Worm (Caenorhabditis elegans) whole organism, young adult: ENCODE results near the gene endu-2.

Source experiments
- B0035.1 ChIP-seq: sonication (generic microtip); optimal IDR thresholded peaks from 2 replicates; lab custom pipeline; 2016; ENCODE audit warnings: missing genetic modification characterization, mild to moderate bottlenecking, missing compliant biosample characterization, missing genotype, missing genetic modification reagents
- D2030.7 ChIP-seq: fragments of 200-800 bp; sonication (Bioruptor generic); IDR thresholded peaks from 2 replicates; pipeline ENCODE4 v1.3.6; 2022; ENCODE audit warnings: missing genetic modification reagents, missing genetic modification characterization, missing compliant biosample characterization
- F10E7.11 ChIP-seq: sonication (generic microtip); optimal IDR thresholded peaks from 2 replicates; lab custom pipeline; 2017; ENCODE audit warnings: mild to moderate bottlenecking, missing genetic modification characterization, moderate library complexity, missing compliant biosample characterization
- F22D6.2 ChIP-seq: sonication (generic microtip); optimal IDR thresholded peaks from 2 replicates; lab custom pipeline; 2016; ENCODE audit warnings: mild to moderate bottlenecking, missing genetic modification characterization, missing compliant biosample characterization
- F37B4.10 ChIP-seq: fragments of 200-800 bp; sonication (Bioruptor generic); IDR thresholded peaks from 2 replicates; pipeline ENCODE4 v1.3.6; 2022; ENCODE audit warnings: missing genetic modification characterization, missing compliant biosample characterization
- F52B5.7 ChIP-seq: sonication (generic microtip); optimal IDR thresholded peaks from 2 replicates; lab custom pipeline; 2016; ENCODE audit warnings: mild to moderate bottlenecking, missing genetic modification characterization, missing compliant biosample characterization
- F57A8.1 ChIP-seq: fragments of 200-800 bp; sonication (Bioruptor generic); optimal IDR thresholded peaks from 2 replicates; lab custom pipeline; 2018; ENCODE audit warnings: mild to moderate bottlenecking, missing genetic modification characterization, moderate library complexity, missing compliant biosample characterization
- T26A5.8 ChIP-seq: sonication (generic microtip); optimal IDR thresholded peaks from 2 replicates; lab custom pipeline; 2016; ENCODE audit warnings: missing genetic modification characterization, missing compliant biosample characterization
- Y53G8AR.9 ChIP-seq: fragments of 200-800 bp; sonication (Bioruptor generic); conservative IDR thresholded peaks from 2 replicates; pipeline ENCODE4 v1.3.6; 2022; ENCODE audit warnings: missing genetic modification reagents, missing genetic modification characterization, missing compliant biosample characterization
- Y67H2A.10 ChIP-seq: fragments of 200-800 bp; sonication (Bioruptor generic); conservative IDR thresholded peaks from 2 replicates; pipeline ENCODE4 v1.3.6; 2022; ENCODE audit warnings: missing genetic modification reagents, missing genetic modification characterization, missing compliant biosample characterization
- ama-1 ChIP-seq, 3 experiments: fragments of 150-350 bp in 1 of 3; sonication (generic microtip) in 2 of 3; optimal IDR thresholded peaks; 2 replicates each; lab custom pipeline; 2014 to 2018; ENCODE audit warnings: missing biosample characterization in 2 of 3, missing genetic modification characterization in 2 of 3, missing genetic modification reagents in 2 of 3
- aptf-2 ChIP-seq: fragments of 200-800 bp; sonication (Bioruptor generic); conservative IDR thresholded peaks from 2 replicates; pipeline ENCODE4 v1.3.6; 2022; ENCODE audit warnings: missing genetic modification reagents, missing genetic modification characterization, missing compliant biosample characterization
- aptf-3 ChIP-seq: fragments of 200-800 bp; sonication (Bioruptor generic); IDR thresholded peaks from 2 replicates; pipeline ENCODE4 v1.3.6; 2022; ENCODE audit warnings: missing genetic modification characterization, missing compliant biosample characterization
- attf-6 ChIP-seq: fragments of 200-800 bp; sonication (Bioruptor generic); IDR thresholded peaks from 2 replicates; pipeline ENCODE4 v1.3.6; 2022; ENCODE audit warnings: missing genetic modification reagents, missing genetic modification characterization, missing compliant biosample characterization
- bed-1 ChIP-seq: fragments of 200-800 bp; sonication (Bioruptor generic); IDR thresholded peaks from 2 replicates; pipeline ENCODE4 v1.3.6; 2022; ENCODE audit warnings: missing genetic modification reagents, missing genetic modification characterization, missing compliant biosample characterization
- cebp-1 ChIP-seq, 2 experiments: fragments of 200-800 bp in 1 of 2; sonication (Bioruptor generic) in 1 of 2; sonication (generic microtip) in 1 of 2; IDR thresholded peaks in 1 of 2; optimal IDR thresholded peaks in 1 of 2; 2 replicates each; pipeline versions ENCODE4 v1.3.6 to Lab custom; 2017 to 2022; ENCODE audit warnings: missing compliant biosample characterization in 2 of 2, missing genetic modification characterization in 2 of 2, mild to moderate bottlenecking in 1 of 2, missing genetic modification reagents in 1 of 2, moderate library complexity in 1 of 2
- ceh-100 ChIP-seq: fragments of 200-800 bp; sonication (Bioruptor generic); IDR thresholded peaks from 2 replicates; pipeline ENCODE4 v1.3.6; 2022; ENCODE audit warnings: missing genetic modification reagents, missing genetic modification characterization, missing compliant biosample characterization
- chd-7 ChIP-seq: sonication (generic microtip); optimal IDR thresholded peaks from 2 replicates; lab custom pipeline; 2016; ENCODE audit warnings: mild to moderate bottlenecking, missing genetic modification characterization, moderate library complexity, missing compliant biosample characterization
- dpff-1 ChIP-seq: sonication (generic microtip); optimal IDR thresholded peaks from 2 replicates; lab custom pipeline; 2017; ENCODE audit warnings: mild to moderate bottlenecking, missing genetic modification characterization, missing compliant biosample characterization
- dpl-1 ChIP-seq: fragments of 150-350 bp; optimal IDR thresholded peaks from 2 replicates; lab custom pipeline; 2014; ENCODE audit warnings: missing biosample characterization, missing genetic modification reagents, missing genetic modification characterization
- hlh-26 ChIP-seq: fragments of 200-800 bp; sonication (Bioruptor generic); conservative IDR thresholded peaks from 2 replicates; pipeline ENCODE4 v1.3.6; 2022; ENCODE audit warnings: missing genetic modification reagents, missing genetic modification characterization, missing compliant biosample characterization
- lag-1 ChIP-seq: fragments of 200-800 bp; sonication (Bioruptor generic); IDR thresholded peaks from 2 replicates; pipeline ENCODE4 v1.3.6; 2022; ENCODE audit warnings: missing genetic modification reagents, missing genetic modification characterization, missing compliant biosample characterization
- let-607 ChIP-seq, 2 experiments: fragments of 200-800 bp in 1 of 2; sonication (Bioruptor generic) in 1 of 2; sonication (generic microtip) in 1 of 2; optimal IDR thresholded peaks; 2 replicates each; lab custom pipeline; 2016 to 2018; ENCODE audit warnings: mild to moderate bottlenecking in 2 of 2, missing compliant biosample characterization in 2 of 2, missing genetic modification characterization in 2 of 2, moderate library complexity in 2 of 2, missing genotype in 1 of 2
- lin-26 ChIP-seq: fragments of 200-800 bp; sonication (Bioruptor generic); IDR thresholded peaks from 2 replicates; pipeline ENCODE4 v1.3.6; 2022; ENCODE audit warnings: missing genetic modification reagents, missing genetic modification characterization, missing compliant biosample characterization
- lin-35 ChIP-seq, 3 experiments: fragments of 150-350 bp in 2 of 3; sonication (generic microtip) in 1 of 3; optimal IDR thresholded peaks; 2 replicates each; lab custom pipeline; 2014 to 2018; ENCODE audit warnings: missing biosample characterization in 3 of 3, missing genetic modification characterization in 3 of 3, missing genetic modification reagents in 3 of 3
- lsl-1 ChIP-seq: fragments of 200-800 bp; sonication (Bioruptor generic); optimal IDR thresholded peaks from 2 replicates; lab custom pipeline; 2018; ENCODE audit warnings: mild to moderate bottlenecking, missing genetic modification characterization, moderate library complexity, missing compliant biosample characterization
- madf-6 ChIP-seq: fragments of 200-800 bp; sonication (Bioruptor generic); IDR thresholded peaks from 2 replicates; pipeline ENCODE4 v1.3.6; 2022; ENCODE audit warnings: missing genetic modification reagents, missing genetic modification characterization, missing compliant biosample characterization
- nfyb-1 ChIP-seq: fragments of 200-800 bp; sonication (Bioruptor generic); IDR thresholded peaks from 2 replicates; pipeline ENCODE4 v1.3.6; 2022; ENCODE audit warnings: missing genetic modification reagents, missing genetic modification characterization, missing compliant biosample characterization
- nhr-179 ChIP-seq: sonication (generic microtip); optimal IDR thresholded peaks from 2 replicates; lab custom pipeline; 2016; ENCODE audit warnings: mild to moderate bottlenecking, missing genetic modification characterization, missing compliant biosample characterization
- pbrm-1 ChIP-seq: fragments of 200-800 bp; sonication (Bioruptor generic); IDR thresholded peaks from 2 replicates; pipeline ENCODE4 v1.3.6; 2022; ENCODE audit warnings: missing genetic modification reagents, missing genetic modification characterization, missing compliant biosample characterization
- rec-8 ChIP-seq, 2 experiments: sonication (generic microtip); optimal IDR thresholded peaks; 2 replicates each; lab custom pipeline; 2016; ENCODE audit warnings: mild to moderate bottlenecking in 2 of 2, missing genetic modification characterization in 2 of 2, missing genetic modification reagents in 2 of 2, missing genotype in 2 of 2, missing biosample characterization in 1 of 2, missing compliant biosample characterization in 1 of 2, moderate library complexity in 1 of 2
- snpc-1.3 ChIP-seq: sonication (generic microtip); optimal IDR thresholded peaks from 2 replicates; lab custom pipeline; 2017; ENCODE audit warnings: missing genetic modification characterization, mild to moderate bottlenecking, missing compliant biosample characterization, antibody characterized with exemption, moderate library complexity, missing genotype, missing genetic modification reagents; ENCODE audit not compliant: insufficient read depth
- snpc-4 ChIP-seq, 5 experiments: fragments of 150-350 bp in 1 of 5; sonication (generic microtip) in 4 of 5; optimal IDR thresholded peaks; 2 replicates each; lab custom pipeline; 2014 to 2018; ENCODE audit warnings: missing genetic modification characterization in 5 of 5, missing biosample characterization in 3 of 5, antibody characterized with exemption in 2 of 5, mild to moderate bottlenecking in 2 of 5, missing compliant biosample characterization in 2 of 5, missing genotype in 2 of 5, moderate library complexity in 2 of 5, missing genetic modification reagents in 1 of 5
- somi-1 ChIP-seq: fragments of 200-800 bp; sonication (Bioruptor generic); optimal IDR thresholded peaks from 2 replicates; lab custom pipeline; 2018; ENCODE audit warnings: mild to moderate bottlenecking, missing genetic modification characterization, missing compliant biosample characterization
- tlf-1 ChIP-seq: fragments of 200-800 bp; sonication (Bioruptor generic); optimal IDR thresholded peaks from 2 replicates; lab custom pipeline; 2018; ENCODE audit warnings: mild to moderate bottlenecking, missing genetic modification characterization, missing compliant biosample characterization
- zim-3 ChIP-seq: sonication (generic microtip); optimal IDR thresholded peaks from 2 replicates; lab custom pipeline; 2017; ENCODE audit warnings: mild to moderate bottlenecking, missing genetic modification characterization, moderate library complexity, missing compliant biosample characterization
- ztf-25 ChIP-seq: fragments of 200-800 bp; sonication (Bioruptor generic); IDR thresholded peaks from 2 replicates; pipeline ENCODE4 v1.3.6; 2022; ENCODE audit warnings: missing genetic modification reagents, missing genetic modification characterization, missing compliant biosample characterization
- ztf-28 ChIP-seq: fragments of 200-800 bp; sonication (Bioruptor generic); IDR thresholded peaks from 2 replicates; pipeline ENCODE4 v1.3.6; 2022; ENCODE audit warnings: missing genetic modification reagents, missing genetic modification characterization, missing compliant biosample characterization

endu-2 gene

DNA sequence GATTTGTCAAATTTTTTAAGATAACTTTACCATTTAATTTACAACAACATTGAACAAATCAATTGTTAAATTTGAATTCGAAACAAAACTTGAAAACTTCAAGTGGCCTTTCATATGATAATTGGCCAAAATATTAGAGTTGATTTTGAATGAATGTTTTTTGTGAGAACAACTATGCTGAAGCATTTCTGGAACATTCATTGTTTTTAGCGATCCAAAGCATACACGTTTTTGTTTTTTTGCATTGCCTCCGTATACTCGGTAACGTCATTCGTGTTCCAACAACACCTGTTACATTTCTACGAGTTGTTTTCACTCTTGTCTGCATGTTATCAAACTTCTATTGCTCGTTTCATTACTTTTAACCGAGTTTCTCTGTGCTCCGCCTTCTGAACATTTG, 34.9 kb downstream of the endu-2 start:
- TF ChIP-seq ztf-28 (GFP tag; lab: Robert Waterston, UW) (no peak), attf-6 (no peak), F10E7.11 (no peak), lag-1 (no peak), aptf-2 (GFP tag; lab: Robert Waterston, UW) (no peak), aptf-3 (GFP tag; lab: Robert Waterston, UW) (no peak), T26A5.8 (tag; lab: Kevin White, UChicago) (no peak), ceh-100 (no peak), dpff-1 (tag; lab: Kevin White, UChicago) (no peak), ztf-25 (GFP tag; lab: Robert Waterston, UW) (no peak), Y53G8AR.9 (GFP tag; lab: Robert Waterston, UW) (no peak), nfyb-1 (GFP tag; lab: Robert Waterston, UW) (no peak), D2030.7 (GFP tag; lab: Robert Waterston, UW) (no peak), chd-7 (no peak), pbrm-1 (GFP tag; lab: Robert Waterston, UW) (no peak), lsl-1 (GFP tag; lab: Kevin White, UChicago) (no peak), hlh-26 (GFP tag; lab: Robert Waterston, UW) (no peak), dpl-1 (GFP tag; lab: Kevin White, UChicago) (no peak), B0035.1 (tag; lab: Kevin White, UChicago) (no peak), cebp-1 (GFP tag; IDR thresholded peaks at IDR 0.05; lab: Robert Waterston, UW) (no peak), cebp-1 (tag; optimal IDR thresholded peaks at IDR 0.05; lab: Kevin White, UChicago) (no peak)
- TF ChIP-seq, all 124 proteins: peak for 0

DNA sequence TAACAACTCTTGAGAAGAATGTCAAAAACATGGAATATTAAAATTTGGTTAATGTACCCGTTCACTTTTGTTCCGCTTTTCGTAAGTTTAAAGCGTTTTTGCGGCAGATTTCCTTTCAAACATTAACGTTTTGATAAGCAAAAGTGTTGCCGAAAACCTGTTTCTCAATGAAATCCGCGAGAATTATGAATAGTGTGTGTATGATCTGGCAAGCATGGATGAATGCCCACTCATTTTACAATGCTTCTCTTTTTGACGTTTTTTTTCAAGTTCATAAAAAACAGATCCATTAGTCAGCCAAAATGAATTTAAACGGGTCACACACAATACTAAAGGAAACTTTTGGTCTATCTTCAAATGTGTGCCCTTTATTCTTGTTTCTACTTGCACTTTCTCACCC, 41.9 kb downstream of the endu-2 start:
- TF ChIP-seq nhr-179 (tag; lab: Kevin White, UChicago) (no peak), let-607 (tag; optimal IDR thresholded peaks at IDR 0.05; lab: Kevin White, UChicago) (no peak), madf-6 (GFP tag; lab: Robert Waterston, UW) (no peak), somi-1 (GFP tag; lab: Kevin White, UChicago) (no peak), F57A8.1 (GFP tag; lab: Kevin White, UChicago) (no peak), tlf-1 (GFP tag; lab: Kevin White, UChicago) (no peak), rec-8 (tag; optimal IDR thresholded peaks at IDR 0.05; lab: Kevin White, UChicago) (no peak), lin-35 (GFP tag; optimal IDR thresholded peaks at IDR 0.05; lab: Kevin White, UChicago) (no peak), snpc-4 (GFP tag; optimal IDR thresholded peaks at IDR 0.05; lab: Kevin White, UChicago) (no peak), snpc-4 (tag; optimal IDR thresholded peaks at IDR 0.05; lab: Kevin White, UChicago) (no peak), ama-1 (optimal IDR thresholded peaks at IDR 0.05; lab: Kevin White, UChicago) (no peak), ama-1 (GFP tag; optimal IDR thresholded peaks at IDR 0.05; lab: Kevin White, UChicago) (no peak), zim-3 (tag; lab: Kevin White, UChicago) (no peak), F37B4.10 (GFP tag; lab: Robert Waterston, UW) (no peak), Y67H2A.10 (no peak), F52B5.7 (no peak), bed-1 (GFP tag; lab: Robert Waterston, UW) (no peak), snpc-1.3 (tag; lab: Kevin White, UChicago) (no peak), dpl-1 (GFP tag; lab: Kevin White, UChicago) (no peak), F22D6.2 (tag; lab: Kevin White, UChicago) (no peak), lin-26 (GFP tag; lab: Robert Waterston, UW) (no peak)
- TF ChIP-seq, all 124 proteins: peak for 0
